Worm (Caenorhabditis elegans): ENCODE data around the gene srv-15.

- TF ChIP-seq ama-1 (optimal IDR thresholded peaks at IDR 0.05), result no peak
- no peak for TF ChIP-seq lsy-2 (tag; optimal IDR thresholded peaks at IDR 0.05)
- no peak for TF ChIP-seq ceh-82 (tag; optimal IDR thresholded peaks at IDR 0.05)
- no peak for TF ChIP-seq dmd-4 (tag; optimal IDR thresholded peaks at IDR 0.05)
- TF ChIP-seq elt-1 (tag; optimal IDR thresholded peaks at IDR 0.05), result no peak
- no peak for TF ChIP-seq lin-13 (GFP tag; optimal IDR thresholded peaks at IDR 0.05)
- TF ChIP-seq lin-39 (tag; optimal IDR thresholded peaks at IDR 0.05), result no peak
- TF ChIP-seq blmp-1 (tag; optimal IDR thresholded peaks at IDR 0.05; ENCODE audit: insufficient read depth), result no peak
- no peak for TF ChIP-seq ztf-1 (GFP tag; conservative IDR thresholded peaks at IDR 0.05)
- no peak for TF ChIP-seq skn-1 (tag; optimal IDR thresholded peaks at IDR 0.05)
- no peak for TF ChIP-seq fos-1 (tag; optimal IDR thresholded peaks at IDR 0.05)
- no peak for TF ChIP-seq sma-9 (GFP tag; optimal IDR thresholded peaks at IDR 0.05)
- no peak for TF ChIP-seq sma-9 (tag; optimal IDR thresholded peaks at IDR 0.05)
- TF ChIP-seq mab-5 (tag; optimal IDR thresholded peaks at IDR 0.05), result no peak
- no peak for TF ChIP-seq mdl-1 (tag; optimal IDR thresholded peaks at IDR 0.05)
These were observed 16.6 kb downstream of the srv-15 start for ce11 chrIV:15923000-15923399.
